Worm (Caenorhabditis elegans): ENCODE measurements around the gene F52D10.2.

Gene F52D10.2

DNA sequence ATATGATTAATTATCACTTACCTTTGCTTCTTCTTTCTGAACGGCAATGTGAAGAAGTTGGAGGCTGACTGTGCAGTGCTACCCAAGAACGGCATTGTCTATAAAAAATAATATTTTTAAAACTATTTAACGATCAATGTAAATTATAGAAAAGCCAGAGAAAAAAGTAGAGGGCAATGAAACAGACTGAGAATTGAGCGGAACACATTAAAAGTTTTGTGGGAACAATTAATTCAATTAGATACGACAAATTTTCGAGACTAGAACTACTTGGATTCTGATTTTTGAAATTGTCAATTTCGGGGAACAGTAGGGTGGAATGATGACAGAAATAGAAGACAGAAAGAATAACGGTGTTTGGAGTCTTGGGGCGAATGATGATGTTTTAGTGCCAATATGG lies at the start of gene F52D10.2:
TSS of gene F52D10.2 (minus strand) at position 101 of the 400 bp plus-strand sequence.
- TF ChIP-seq nhr-71 (tag; optimal IDR thresholded peaks at IDR 0.05) = no peak

- TF ChIP-seq rnt-1 (tag; optimal IDR thresholded peaks at IDR 0.05) (peak; percentile 18), dsc-1 (tag; optimal IDR thresholded peaks at IDR 0.05) (peak; percentile 13), ceh-63 (GFP tag; optimal IDR thresholded peaks at IDR 0.05) (no peak), lsy-2 (tag; optimal IDR thresholded peaks at IDR 0.05) (peak in 1 of 2 experiments; percentile 32), fkh-10 (GFP tag; optimal IDR thresholded peaks at IDR 0.05) (peak; percentile 68), ceh-82 (tag; optimal IDR thresholded peaks at IDR 0.05) (peak in 1 of 3 experiments; percentile 13), nhr-77 (tag; optimal IDR thresholded peaks at IDR 0.05) (no peak), mep-1 (tag; optimal IDR thresholded peaks at IDR 0.05) (peak; percentile 36), Y116A8C.19 (tag; optimal IDR thresholded peaks at IDR 0.05; ENCODE audit: borderline replicate concordance) (no peak), fkh-8 (tag; optimal IDR thresholded peaks at IDR 0.05) (peak; percentile 11), nhr-71 (tag; optimal IDR thresholded peaks at IDR 0.05) (peak; percentile 50), vab-15 (tag; optimal IDR thresholded peaks at IDR 0.05) (no peak), lin-14 (GFP tag; optimal IDR thresholded peaks at IDR 0.05) (peak; percentile 81), snu-23 (GFP tag; optimal IDR thresholded peaks at IDR 0.05) (peak; percentile 15)
Measured at ce11 chrX:11640463-11640995, 49.0 kb upstream of the F52D10.2 start.

ce11 chrX:11638987-11639386 lies 47.5 kb upstream of the F52D10.2 start:
- TF ChIP-seq jun-1 (tag; optimal IDR thresholded peaks at IDR 0.05) (no peak), lin-14 (GFP tag; optimal IDR thresholded peaks at IDR 0.05) (peak; percentile 65), tbx-2 (tag; optimal IDR thresholded peaks at IDR 0.05) (peak; percentile 23), nhr-47 (tag; optimal IDR thresholded peaks at IDR 0.05) (peak; percentile 13), pag-3 (tag; optimal IDR thresholded peaks at IDR 0.05; ENCODE audit: borderline replicate concordance, insufficient read depth) (no peak)

ce11 chrX:11637721-11638120 lies 46.2 kb upstream of the F52D10.2 start:
- TF ChIP-seq unc-86 (tag; optimal IDR thresholded peaks at IDR 0.05) (no peak), unc-130 (tag; optimal IDR thresholded peaks at IDR 0.05) (no peak), dsc-1 (tag; optimal IDR thresholded peaks at IDR 0.05) (peak; percentile 53)

DNA sequence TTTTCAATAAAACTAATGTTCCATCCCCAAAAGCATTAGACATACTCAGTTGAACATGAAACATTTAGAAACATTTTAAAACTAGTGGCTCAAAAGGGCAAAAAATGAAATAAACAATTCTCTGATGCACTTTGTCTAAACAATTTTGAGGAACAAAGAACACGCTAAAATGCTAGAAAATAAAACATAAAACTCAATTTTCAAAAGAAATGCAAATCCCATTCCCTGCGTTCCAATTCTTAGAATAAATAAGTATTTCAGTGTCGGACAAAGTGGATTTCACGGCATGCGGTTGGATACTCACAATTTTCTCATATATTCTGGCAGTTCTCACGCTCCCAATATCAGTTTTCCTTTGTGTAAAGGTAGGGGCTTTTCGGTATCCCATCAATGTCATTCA lies 41.8 kb upstream of the F52D10.2 start:
- no peak for TF ChIP-seq unc-62 (GFP tag; optimal IDR thresholded peaks at IDR 0.05)
- TF ChIP-seq pax-3 (tag; optimal IDR thresholded peaks at IDR 0.05) = no peak
- TF ChIP-seq sup-37 (GFP tag; optimal IDR thresholded peaks at IDR 0.05) = no peak
- no peak for TF ChIP-seq lsy-2 (tag; optimal IDR thresholded peaks at IDR 0.05)
- TF ChIP-seq nhr-84 (tag; optimal IDR thresholded peaks at IDR 0.05) = no peak

ce11 chrX:11632107-11632506 lies 40.6 kb upstream of the F52D10.2 start, which contains the start of gene sto-6:
TSS of gene sto-6 (plus strand) at chrX:11632407.
- TF ChIP-seq nhr-85 (tag) = peak; percentile 24
- no peak for TF ChIP-seq nhr-77 (tag; optimal IDR thresholded peaks at IDR 0.05)

DNA sequence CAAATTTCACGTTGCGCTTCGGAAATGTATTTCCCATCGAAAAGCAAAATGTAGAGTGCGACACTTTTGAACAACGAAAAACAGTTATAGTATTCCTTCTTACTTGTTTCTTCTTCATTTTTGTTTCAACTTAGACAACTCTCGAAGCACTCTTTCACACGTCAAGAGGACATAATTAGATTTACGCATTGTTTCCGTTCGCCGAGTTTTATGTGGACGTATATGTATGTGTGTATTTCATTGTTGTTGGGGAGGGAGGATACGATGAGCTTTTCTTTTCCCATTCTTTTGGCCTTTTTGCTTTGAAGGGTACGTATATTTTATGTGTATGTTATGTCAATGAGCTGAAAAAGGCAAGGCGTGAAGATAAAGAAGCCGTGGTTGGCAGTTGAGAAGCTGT lies 39.0 kb upstream of the F52D10.2 start:
- TF ChIP-seq nhr-84 (tag; optimal IDR thresholded peaks at IDR 0.05) (no peak), nhr-71 (tag; optimal IDR thresholded peaks at IDR 0.05) (no peak), snu-23 (GFP tag; optimal IDR thresholded peaks at IDR 0.05) (no peak), fos-1 (tag; optimal IDR thresholded peaks at IDR 0.05) (no peak), mdl-1 (tag; optimal IDR thresholded peaks at IDR 0.05) (no peak), hlh-17 (GFP tag; optimal IDR thresholded peaks at IDR 0.05; ENCODE audit: borderline replicate concordance) (no peak), nhr-19 (GFP tag; conservative IDR thresholded peaks at IDR 0.05) (no peak), lir-3 (tag; optimal IDR thresholded peaks at IDR 0.05; ENCODE audit: poor library complexity) (no peak), unc-130 (tag; optimal IDR thresholded peaks at IDR 0.05) (no peak), snpc-4 (tag; optimal IDR thresholded peaks at IDR 0.05) (no peak), sox-4 (tag; optimal IDR thresholded peaks at IDR 0.05) (no peak), fkh-10 (GFP tag; optimal IDR thresholded peaks at IDR 0.05) (peak; percentile 60), zip-4 (GFP tag; optimal IDR thresholded peaks at IDR 0.05) (no peak), C16A3.4 (tag; optimal IDR thresholded peaks at IDR 0.05) (no peak), lin-14 (GFP tag; optimal IDR thresholded peaks at IDR 0.05) (peak; percentile 27), egl-27 (tag; optimal IDR thresholded peaks at IDR 0.05) (no peak), nhr-90 (tag; optimal IDR thresholded peaks at IDR 0.05; ENCODE audit: poor library complexity) (no peak)
